Worm (Caenorhabditis elegans): ENCODE results near the gene hsb-1.

Gene hsb-1

ce11 chrIV:12560568-12560967, 6.5 kb downstream of the hsb-1 start, which contains the start of gene snb-7:
TSS of gene snb-7 (plus strand) at chrIV:12560868.
- no peak for TF ChIP-seq ceh-20 (GFP tag; IDR thresholded peaks at IDR 0.05)
- no peak for TF ChIP-seq spr-1 (tag; optimal IDR thresholded peaks at IDR 0.05)
- no peak for TF ChIP-seq spr-3 (GFP tag; optimal IDR thresholded peaks at IDR 0.05)
- no peak for TF ChIP-seq nhr-11 (tag; optimal IDR thresholded peaks at IDR 0.05)
- TF ChIP-seq ztf-7 (tag; optimal IDR thresholded peaks at IDR 0.05): no peak
- no peak for TF ChIP-seq mxl-3 (GFP tag; optimal IDR thresholded peaks at IDR 0.05)
- no peak for TF ChIP-seq ces-1 (GFP tag; optimal IDR thresholded peaks at IDR 0.05)
- no peak for TF ChIP-seq set-16 (GFP tag; IDR thresholded peaks at IDR 0.05)
- TF ChIP-seq lin-1 (GFP tag; IDR thresholded peaks at IDR 0.05): no peak
- TF ChIP-seq ZK337.2 (GFP tag; IDR thresholded peaks at IDR 0.05): no peak
- TF ChIP-seq php-3 (GFP tag; IDR thresholded peaks at IDR 0.05): no peak
- TF ChIP-seq zfp-2 (tag; optimal IDR thresholded peaks at IDR 0.05): no peak
- TF ChIP-seq jun-1 (tag; optimal IDR thresholded peaks at IDR 0.05): no peak
- no peak for TF ChIP-seq Y5F2A.4 (GFP tag; optimal IDR thresholded peaks at IDR 0.05)
- TF ChIP-seq dve-1 (tag; optimal IDR thresholded peaks at IDR 0.05; ENCODE audit: insufficient read depth): no peak
- no peak for TF ChIP-seq ctbp-1 (GFP tag; IDR thresholded peaks at IDR 0.05)
- TF ChIP-seq F37D6.2 (tag; optimal IDR thresholded peaks at IDR 0.05): no peak
- TF ChIP-seq pqm-1 (tag; optimal IDR thresholded peaks at IDR 0.05): no peak
- no peak for TF ChIP-seq fos-1 (tag; optimal IDR thresholded peaks at IDR 0.05)

- peak; percentile 64 for TF ChIP-seq lin-38 (GFP tag; IDR thresholded peaks at IDR 0.05)
- no peak for TF ChIP-seq egl-43 (GFP tag; IDR thresholded peaks at IDR 0.05)
- TF ChIP-seq zag-1 (tag; optimal IDR thresholded peaks at IDR 0.05): no peak
- TF ChIP-seq nhr-102 (tag; optimal IDR thresholded peaks at IDR 0.05): peak; percentile 19
- no peak for TF ChIP-seq aha-1 (tag)
- TF ChIP-seq lsy-2 (tag; optimal IDR thresholded peaks at IDR 0.05): peak in 1 of 2 experiments; percentile 83
- TF ChIP-seq snpc-4 (tag; optimal IDR thresholded peaks at IDR 0.05): no peak
- peak; percentile 71 for TF ChIP-seq nhr-6 (tag; optimal IDR thresholded peaks at IDR 0.05)
- TF ChIP-seq unc-62 (GFP tag; optimal IDR thresholded peaks at IDR 0.05 in 1 of 2): no peak
- no peak for TF ChIP-seq unc-62 (tag; optimal IDR thresholded peaks at IDR 0.05)
- TF ChIP-seq F44E2.7 (GFP tag; IDR thresholded peaks at IDR 0.05): no peak
- TF ChIP-seq mes-2 (tag; optimal IDR thresholded peaks at IDR 0.05; ENCODE audit: poor library complexity, severe bottlenecking): peak; percentile 78
- TF ChIP-seq fkh-10 (GFP tag; optimal IDR thresholded peaks at IDR 0.05): peak; percentile 47
- TF ChIP-seq ztf-7 (tag; optimal IDR thresholded peaks at IDR 0.05): peak; percentile 29
- TF ChIP-seq ceh-28 (tag; optimal IDR thresholded peaks at IDR 0.05): no peak
- TF ChIP-seq pha-4 (GFP tag; IDR thresholded peaks at IDR 0.05): no peak; the same call in 1 of the 2 replicates
- peak; percentile 11 for TF ChIP-seq pha-4 (tag; optimal IDR thresholded peaks at IDR 0.05)
- no peak for TF ChIP-seq Y75B8A.6 (GFP tag; IDR thresholded peaks at IDR 0.05)
- no peak for TF ChIP-seq lin-13 (GFP tag; optimal IDR thresholded peaks at IDR 0.05)
- TF ChIP-seq ceh-44 (GFP tag; IDR thresholded peaks at IDR 0.05): no peak
- TF ChIP-seq ztf-11 (tag; optimal IDR thresholded peaks at IDR 0.05): no peak
- peak; percentile 41 for TF ChIP-seq dve-1 (tag; optimal IDR thresholded peaks at IDR 0.05; ENCODE audit: insufficient read depth)
- peak; percentile 49 for TF ChIP-seq hlh-30 (tag; optimal IDR thresholded peaks at IDR 0.05; ENCODE audit: insufficient read depth)
- peak; percentile 32 for TF ChIP-seq rbr-2 (tag; optimal IDR thresholded peaks at IDR 0.05)
- no peak for TF ChIP-seq nhr-41 (GFP tag; IDR thresholded peaks at IDR 0.05)
- TF ChIP-seq cey-2 (tag; optimal IDR thresholded peaks at IDR 0.05; ENCODE audit: borderline replicate concordance, insufficient read depth): no peak
- peak; percentile 98 for TF ChIP-seq dpl-1 (GFP tag; optimal IDR thresholded peaks at IDR 0.05)
- 0 out of 2 replicates have a peak, but pooled peaks have one; percentile 17 for TF ChIP-seq hmg-1.1 (GFP tag; IDR thresholded peaks at IDR 0.05)
- TF ChIP-seq F10B5.3 (tag; optimal IDR thresholded peaks at IDR 0.05): no peak
- TF ChIP-seq mep-1 (tag; optimal IDR thresholded peaks at IDR 0.05): peak; percentile 48
- TF ChIP-seq nhr-28 (tag; optimal IDR thresholded peaks at IDR 0.05): peak; percentile 0
Measured at ce11 chrIV:12558925-12559450, 8.0 kb downstream of the hsb-1 start, which contains the start of the genes ZK795.2 and ZK795.3. TSS of gene ZK795.2 (minus strand) at chrIV:12558975. TSS of gene ZK795.3 (plus strand) at chrIV:12559365.

All from whole organism, L4 larva.